Worm (Caenorhabditis elegans): ENCODE results near the gene C04G6.13.

ce11 chrII:5115733-5116132 is 21.7 kb downstream of the C04G6.13 start, which contains the start of gene srsy-1:
- TF ChIP-seq nhr-12 (tag; optimal IDR thresholded peaks at IDR 0.05) (no peak), unc-62 (GFP tag; optimal IDR thresholded peaks at IDR 0.05) (no peak), elt-1 (tag; optimal IDR thresholded peaks at IDR 0.05; ENCODE audit: borderline replicate concordance, insufficient read depth) (no peak), ceh-43 (GFP tag; optimal IDR thresholded peaks at IDR 0.05) (no peak), unc-120 (tag; optimal IDR thresholded peaks at IDR 0.05; ENCODE audit: poor library complexity, severe bottlenecking) (no peak), unc-39 (tag; optimal IDR thresholded peaks at IDR 0.05) (no peak), nhr-28 (tag; optimal IDR thresholded peaks at IDR 0.05) (no peak), ceh-39 (tag; optimal IDR thresholded peaks at IDR 0.05) (no peak), ceh-83 (GFP tag; optimal IDR thresholded peaks at IDR 0.05) (no peak), drap-1 (GFP tag; optimal IDR thresholded peaks at IDR 0.05) (no peak)

All from whole organism, mixed stage, embryonic.